Fruit fly (Drosophila melanogaster): ENCODE results near the gene Mtpalpha.

DNA sequence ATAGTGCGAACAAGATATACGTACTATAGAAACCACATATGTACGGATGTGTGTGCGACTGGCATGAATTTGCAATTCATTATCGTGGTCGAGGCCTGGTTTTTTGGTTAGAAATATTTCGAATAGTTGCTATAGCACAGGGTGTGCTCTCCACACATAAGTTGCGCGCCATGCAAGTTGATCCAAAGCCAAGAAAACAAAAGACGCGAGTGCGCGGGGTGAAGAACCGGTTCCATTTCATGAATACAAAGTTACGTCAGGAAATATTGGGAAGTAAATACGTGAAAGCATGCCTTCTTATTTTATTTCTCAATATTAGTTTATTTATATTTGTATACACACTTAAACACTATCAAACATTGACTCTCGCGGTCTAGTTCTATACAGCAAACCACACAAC is 37.4 kb upstream of the Mtpalpha start:
- TF ChIP-seq dl (GFP tag; optimal IDR thresholded peaks at IDR 0.05; ENCODE audit: insufficient read depth in 1 of 2, partially characterized antibody in 2 of 2): no peak
- TF ChIP-seq br (GFP tag; optimal IDR thresholded peaks at IDR 0.05): no peak
- no peak for TF ChIP-seq usp (GFP tag; optimal IDR thresholded peaks at IDR 0.05)
- TF ChIP-seq ey (GFP tag; optimal IDR thresholded peaks at IDR 0.05): no peak
- no peak for TF ChIP-seq psq (GFP tag; optimal IDR thresholded peaks at IDR 0.05)
- no peak for TF ChIP-seq Dfd (GFP tag; optimal IDR thresholded peaks at IDR 0.05)
- no peak for TF ChIP-seq HLH106 (tag; optimal IDR thresholded peaks at IDR 0.05)
- TF ChIP-seq pan (optimal IDR thresholded peaks at IDR 0.05): no peak
- TF ChIP-seq N (GFP tag; optimal IDR thresholded peaks at IDR 0.05): no peak
- TF ChIP-seq Hnf4 (GFP tag; optimal IDR thresholded peaks at IDR 0.05): no peak
- no peak for TF ChIP-seq jim (GFP tag; optimal IDR thresholded peaks at IDR 0.05)
- TF ChIP-seq sv (GFP tag; optimal IDR thresholded peaks at IDR 0.05): no peak
- TF ChIP-seq GATAd (GFP tag; optimal IDR thresholded peaks at IDR 0.05): no peak
- TF ChIP-seq brk (GFP tag; optimal IDR thresholded peaks at IDR 0.05): no peak
